Worm (Caenorhabditis elegans) whole organism, midembryonic: ENCODE data around the gene cdc-48.1.

Source experiments
- T22C8.4 ChIP-seq: fragments of 200-800 bp; sonication (Bioruptor generic); IDR thresholded peaks from 2 replicates; pipeline ENCODE4 v1.3.6; 2022; ENCODE audit warnings: missing genetic modification characterization, missing compliant biosample characterization
- cog-1 ChIP-seq: sonication (generic microtip); optimal IDR thresholded peaks from 2 replicates; lab custom pipeline; 2016; ENCODE audit warnings: missing genetic modification characterization, missing compliant biosample characterization
- flt-1 ChIP-seq: fragments of 200-800 bp; sonication (Bioruptor generic); IDR thresholded peaks from 2 replicates; pipeline ENCODE4 v1.3.6; 2022; ENCODE audit warnings: missing genetic modification characterization, missing compliant biosample characterization
- klf-2 ChIP-seq: fragments of 200-800 bp; sonication (Bioruptor generic); conservative IDR thresholded peaks from 2 replicates; pipeline ENCODE4 v1.3.6; 2022; ENCODE audit warnings: missing genetic modification reagents, missing genetic modification characterization, missing compliant biosample characterization
- med-1 ChIP-seq: sonication (generic microtip); optimal IDR thresholded peaks from 2 replicates; lab custom pipeline; 2017; ENCODE audit warnings: missing genetic modification characterization, mild to moderate bottlenecking, missing compliant biosample characterization, antibody characterized with exemption, missing genetic modification reagents; ENCODE audit not compliant: insufficient read depth
- ref-1 ChIP-seq: fragments of 200-800 bp; sonication (Bioruptor generic); conservative IDR thresholded peaks from 2 replicates; pipeline ENCODE4 v1.3.6; 2022; ENCODE audit warnings: missing genetic modification reagents, missing genetic modification characterization, missing compliant biosample characterization
- ztf-29 ChIP-seq: fragments of 200-800 bp; sonication (Bioruptor generic); IDR thresholded peaks from 2 replicates; pipeline ENCODE4 v1.3.6; 2022; ENCODE audit warnings: missing genetic modification reagents, missing genetic modification characterization, missing compliant biosample characterization

ce11 chrII:10524374-10524773 is 38.8 kb downstream of the cdc-48.1 start, which contains the start of gene F59B10.6:
- no peak for TF ChIP-seq cog-1
- no peak for TF ChIP-seq flt-1 (GFP tag; lab: Robert Waterston, UW)
- TF ChIP-seq klf-2: no peak
- no peak for TF ChIP-seq T22C8.4 (GFP tag; lab: Robert Waterston, UW)
- TF ChIP-seq ref-1 (GFP tag; lab: Robert Waterston, UW): no peak
- TF ChIP-seq med-1 (GFP tag; lab: Kevin White, UChicago): no peak
- no peak for TF ChIP-seq ztf-29 (GFP tag; lab: Robert Waterston, UW)
